Worm (Caenorhabditis elegans) whole organism, mixed stage, embryonic: ENCODE results near the gene H25P19.1.
A peak's percentile ranks its signal among the peaks of the same experiment; 100 is the strongest.

Source experiments
- M03D4.4 ChIP-seq: sonication (generic microtip); optimal IDR thresholded peaks from 2 replicates; lab custom pipeline; 2017; ENCODE audit warnings: mild to moderate bottlenecking, missing genetic modification characterization, missing compliant biosample characterization
- bed-3 ChIP-seq: fragments of 200-800 bp; sonication (Bioruptor generic); optimal IDR thresholded peaks from 3 replicates; lab custom pipeline; 2018; ENCODE audit warnings: mild to moderate bottlenecking, missing genetic modification characterization, moderate library complexity, missing compliant biosample characterization
- blmp-1 ChIP-seq: fragments of 150-350 bp; optimal IDR thresholded peaks from 2 replicates; lab custom pipeline; 2014; ENCODE audit warnings: missing biosample characterization, missing genetic modification characterization
- ceh-39 ChIP-seq: fragments of 150-350 bp; optimal IDR thresholded peaks from 2 replicates; lab custom pipeline; 2014; ENCODE audit warnings: missing biosample characterization, missing genetic modification characterization
- ceh-43 ChIP-seq: fragments of 200-800 bp; sonication (Bioruptor generic); optimal IDR thresholded peaks from 2 replicates; lab custom pipeline; 2018; ENCODE audit warnings: mild to moderate bottlenecking, missing genetic modification characterization, moderate library complexity, missing compliant biosample characterization
- ces-1 ChIP-seq: fragments of 150-350 bp; optimal IDR thresholded peaks from 2 replicates; lab custom pipeline; 2014; ENCODE audit warnings: missing biosample characterization, missing genetic modification reagents, missing genetic modification characterization
- cnd-1 ChIP-seq: fragments of 200-800 bp; sonication (Bioruptor generic); optimal IDR thresholded peaks from 2 replicates; lab custom pipeline; 2018; ENCODE audit warnings: mild to moderate bottlenecking, missing genetic modification characterization, missing compliant biosample characterization
- drap-1 ChIP-seq: fragments of 200-800 bp; sonication (Bioruptor generic); optimal IDR thresholded peaks from 3 replicates; lab custom pipeline; 2018; ENCODE audit warnings: mild to moderate bottlenecking, missing genetic modification characterization, missing compliant biosample characterization
- elt-1 ChIP-seq: sonication (generic microtip); optimal IDR thresholded peaks from 2 replicates; lab custom pipeline; 2017; ENCODE audit warnings: missing genetic modification characterization, mild to moderate bottlenecking, missing compliant biosample characterization, antibody characterized with exemption, moderate library complexity, borderline replicate concordance; ENCODE audit not compliant: insufficient read depth
- elt-3 ChIP-seq: fragments of 150-350 bp; optimal IDR thresholded peaks from 2 replicates; lab custom pipeline; 2014; ENCODE audit warnings: missing biosample characterization, missing genetic modification characterization
- flh-1 ChIP-seq: fragments of 200-800 bp; sonication (Bioruptor generic); optimal IDR thresholded peaks from 2 replicates; lab custom pipeline; 2018; ENCODE audit warnings: mild to moderate bottlenecking, missing genetic modification characterization, moderate library complexity, missing compliant biosample characterization
- ham-2 ChIP-seq: fragments of 200-800 bp; sonication (Bioruptor generic); optimal IDR thresholded peaks from 2 replicates; lab custom pipeline; 2018; ENCODE audit warnings: mild to moderate bottlenecking, missing genetic modification characterization, missing compliant biosample characterization
- hlh-1 ChIP-seq: fragments of 150-350 bp; optimal IDR thresholded peaks from 2 replicates; lab custom pipeline; 2014; ENCODE audit warnings: missing biosample characterization, missing genetic modification reagents, missing genetic modification characterization
- lin-13 ChIP-seq: fragments of 150-350 bp; optimal IDR thresholded peaks from 2 replicates; lab custom pipeline; 2014; ENCODE audit warnings: missing biosample characterization, missing genetic modification characterization
- lsy-2 ChIP-seq: fragments of 150-350 bp; optimal IDR thresholded peaks from 2 replicates; lab custom pipeline; 2014; ENCODE audit warnings: missing biosample characterization, missing genetic modification characterization
- mab-5 ChIP-seq: fragments of 150-350 bp; optimal IDR thresholded peaks from 2 replicates; lab custom pipeline; 2014; ENCODE audit warnings: missing biosample characterization, missing genetic modification characterization
- mep-1 ChIP-seq: fragments of 150-350 bp; optimal IDR thresholded peaks from 2 replicates; lab custom pipeline; 2017; ENCODE audit warnings: missing biosample characterization, missing genetic modification reagents, missing genetic modification characterization, inconsistent platforms
- mls-2 ChIP-seq: sonication (generic microtip); optimal IDR thresholded peaks from 2 replicates; lab custom pipeline; 2016; ENCODE audit warnings: mild to moderate bottlenecking, missing genetic modification characterization, moderate library complexity, missing compliant biosample characterization
- nhr-2 ChIP-seq: fragments of 150-350 bp; optimal IDR thresholded peaks from 2 replicates; lab custom pipeline; 2014; ENCODE audit warnings: missing biosample characterization, missing genetic modification characterization
- nhr-237 ChIP-seq: fragments of 150-350 bp; optimal IDR thresholded peaks from 2 replicates; lab custom pipeline; 2014; ENCODE audit warnings: missing biosample characterization, missing genetic modification characterization
- nhr-28 ChIP-seq: fragments of 150-350 bp; optimal IDR thresholded peaks from 2 replicates; lab custom pipeline; 2014; ENCODE audit warnings: missing biosample characterization, missing genetic modification characterization
- nhr-76 ChIP-seq: sonication (generic microtip); optimal IDR thresholded peaks from 2 replicates; lab custom pipeline; 2017; ENCODE audit warnings: missing biosample characterization, missing genetic modification characterization
- pha-4 ChIP-seq: fragments of 150-350 bp; optimal IDR thresholded peaks from 2 replicates; lab custom pipeline; 2018; ENCODE audit warnings: missing biosample characterization, missing genetic modification reagents, missing genetic modification characterization
- sem-2 ChIP-seq: fragments of 200-800 bp; sonication (Bioruptor generic); optimal IDR thresholded peaks from 2 replicates; lab custom pipeline; 2018; ENCODE audit warnings: mild to moderate bottlenecking, missing genetic modification characterization, missing compliant biosample characterization
- tbx-8 ChIP-seq: fragments of 200-800 bp; sonication (Bioruptor generic); optimal IDR thresholded peaks from 2 replicates; lab custom pipeline; 2018; ENCODE audit warnings: mild to moderate bottlenecking, missing genetic modification characterization, moderate library complexity, missing compliant biosample characterization
- unc-120 ChIP-seq: sonication (generic microtip); optimal IDR thresholded peaks from 2 replicates; lab custom pipeline; 2017; ENCODE audit warnings: missing genetic modification characterization, missing compliant biosample characterization; ENCODE audit not compliant: poor library complexity, severe bottlenecking
- unc-39 ChIP-seq: fragments of 150-350 bp; optimal IDR thresholded peaks from 2 replicates; lab custom pipeline; 2014; ENCODE audit warnings: missing biosample characterization, missing genetic modification characterization
- unc-62 ChIP-seq: fragments of 150-350 bp; optimal IDR thresholded peaks from 2 replicates; lab custom pipeline; 2014; ENCODE audit warnings: missing biosample characterization, missing genetic modification reagents, missing genetic modification characterization
- zip-8 ChIP-seq: fragments of 150-350 bp; optimal IDR thresholded peaks from 2 replicates; lab custom pipeline; 2014; ENCODE audit warnings: missing biosample characterization, missing genetic modification characterization

The H25P19.1 gene

ce11 chrV:687384-687783 lies at the start of gene H25P19.1:
Gene H25P19.1 (plus strand): TSS chrV:687684.
- TF ChIP-seq drap-1 (GFP tag; lab: Kevin White, UChicago) (no peak), elt-3 (tag; lab: Kevin White, UChicago) (no peak), tbx-8 (no peak), unc-62 (GFP tag; lab: Kevin White, UChicago) (no peak), elt-1 (tag; lab: Kevin White, UChicago) (no peak), ham-2 (GFP tag; lab: Kevin White, UChicago) (no peak), flh-1 (GFP tag; lab: Kevin White, UChicago) (no peak), ceh-39 (tag; lab: Kevin White, UChicago) (no peak), unc-39 (no peak), mep-1 (tag; lab: Kevin White, UChicago) (no peak), hlh-1 (no peak), nhr-237 (tag; lab: Kevin White, UChicago) (no peak), lin-13 (tag; lab: Kevin White, UChicago) (no peak), mab-5 (tag; lab: Kevin White, UChicago) (no peak), blmp-1 (no peak), cnd-1 (tag; lab: Kevin White, UChicago) (no peak), ceh-43 (GFP tag; lab: Kevin White, UChicago) (no peak)

- TF ChIP-seq nhr-76 (tag; lab: Kevin White, UChicago) (no peak), mab-5 (tag; lab: Kevin White, UChicago) (no peak), cnd-1 (tag; lab: Kevin White, UChicago) (no peak), unc-62 (GFP tag; lab: Kevin White, UChicago) (no peak), nhr-2 (tag; lab: Kevin White, UChicago) (no peak), ceh-39 (tag; lab: Kevin White, UChicago) (no peak), mep-1 (tag; lab: Kevin White, UChicago) (no peak), nhr-28 (tag; lab: Kevin White, UChicago) (no peak), unc-120 (no peak), elt-3 (tag; lab: Kevin White, UChicago) (no peak), tbx-8 (no peak)
Observed at ce11 chrV:638328-638727, 49.2 kb upstream of the H25P19.1 start, which contains the start of gene srj-37. Gene srj-37 (plus strand): TSS chrV:638628.

DNA sequence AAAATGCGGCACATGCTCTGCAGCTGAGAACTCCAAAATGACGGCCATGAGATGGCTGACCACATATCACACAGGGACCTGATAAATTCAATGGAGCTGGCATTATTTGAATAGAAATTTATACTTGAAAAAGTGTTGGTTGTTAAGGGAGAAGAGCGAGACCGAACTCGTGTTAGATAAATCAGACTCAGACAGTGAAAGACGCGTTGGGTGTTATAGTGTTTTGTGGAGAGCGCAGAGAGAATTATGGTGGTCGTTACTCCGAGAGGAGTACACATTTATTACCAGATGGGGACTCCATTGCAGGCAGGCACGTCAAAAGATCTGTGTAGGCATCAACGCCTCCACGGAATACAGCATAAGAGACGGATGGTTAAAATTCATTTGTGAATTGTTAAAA lies 44.7 kb upstream of the H25P19.1 start, which contains the start of gene nhr-190:
Gene nhr-190 (minus strand): TSS at position 175 of the 400 bp plus-strand sequence.
- TF ChIP-seq flh-1 (GFP tag; lab: Kevin White, UChicago) (no peak), unc-120 (peak; percentile 22), ces-1 (peak; percentile 41)

DNA sequence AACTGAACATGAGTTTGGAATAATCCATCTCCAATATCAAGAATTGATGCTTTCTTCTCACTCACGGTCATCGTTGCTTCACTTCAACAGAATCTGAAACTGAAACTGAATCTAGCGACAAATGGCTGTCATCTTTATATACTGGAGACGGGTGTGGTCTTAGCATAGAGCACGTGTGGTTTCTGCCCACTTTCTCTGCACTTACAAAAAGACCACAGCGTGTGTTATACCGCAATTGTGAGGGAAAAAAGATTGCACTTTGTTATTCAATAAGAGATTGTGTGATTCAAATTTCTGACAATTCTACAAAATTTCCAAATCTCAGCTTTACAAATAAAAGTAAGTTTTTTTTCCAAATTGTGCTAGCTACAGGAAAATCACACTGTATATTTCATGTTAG lies 41.4 kb upstream of the H25P19.1 start, which contains the start of gene F48G7.12:
Gene F48G7.12 (minus strand): TSS at position 101 of the 400 bp plus-strand sequence.
- TF ChIP-seq nhr-76 (tag; lab: Kevin White, UChicago) (no peak), sem-2 (no peak), M03D4.4 (no peak), cnd-1 (tag; lab: Kevin White, UChicago) (no peak), ceh-39 (tag; lab: Kevin White, UChicago) (no peak), elt-3 (tag; lab: Kevin White, UChicago) (no peak), elt-1 (tag; lab: Kevin White, UChicago) (no peak), unc-120 (no peak), lsy-2 (tag; lab: Kevin White, UChicago) (no peak), ham-2 (GFP tag; lab: Kevin White, UChicago) (no peak), mls-2 (tag; lab: Kevin White, UChicago) (no peak), ces-1 (no peak), unc-62 (GFP tag; lab: Kevin White, UChicago) (no peak), flh-1 (GFP tag; lab: Kevin White, UChicago) (no peak), nhr-2 (tag; lab: Kevin White, UChicago) (no peak), blmp-1 (no peak)

- TF ChIP-seq flh-1 (GFP tag; lab: Kevin White, UChicago) (no peak), bed-3 (no peak), unc-120 (no peak), blmp-1 (no peak), cnd-1 (tag; lab: Kevin White, UChicago) (no peak), elt-1 (tag; lab: Kevin White, UChicago) (no peak), tbx-8 (no peak), mep-1 (tag; lab: Kevin White, UChicago) (no peak), sem-2 (no peak), ceh-43 (GFP tag; lab: Kevin White, UChicago) (no peak)
Observed at ce11 chrV:646888-647287, 40.6 kb upstream of the H25P19.1 start, which contains the start of gene ugt-42. Gene ugt-42 (plus strand): TSS chrV:647188.

DNA sequence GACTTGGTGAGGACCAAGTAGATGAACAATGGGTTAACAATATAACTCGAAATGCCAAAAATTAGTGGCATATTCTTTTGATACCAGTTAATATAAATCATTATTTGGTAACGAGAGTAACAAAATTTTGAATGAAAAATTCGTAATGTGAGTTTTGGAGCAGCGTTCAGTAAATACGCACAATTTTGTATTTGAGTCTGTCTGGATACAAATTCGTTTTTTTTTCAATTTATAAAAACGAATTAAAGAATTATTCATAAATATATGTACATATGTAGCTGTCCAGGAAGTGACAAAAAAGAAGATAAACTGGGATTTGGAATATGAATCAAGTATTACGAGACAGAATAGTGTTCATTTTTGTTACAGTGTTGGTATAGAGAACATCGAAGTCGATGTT lies 34.5 kb upstream of the H25P19.1 start, which contains the start of gene srj-5:
Gene srj-5 (minus strand): TSS at position 101 of the 400 bp plus-strand sequence.
- TF ChIP-seq nhr-2 (tag; lab: Kevin White, UChicago) (no peak), zip-8 (no peak), bed-3 (no peak), drap-1 (GFP tag; lab: Kevin White, UChicago) (no peak), lsy-2 (tag; lab: Kevin White, UChicago) (no peak), cnd-1 (tag; lab: Kevin White, UChicago) (no peak), pha-4 (tag; lab: Kevin White, UChicago) (no peak), mab-5 (tag; lab: Kevin White, UChicago) (no peak)
